Worm (Caenorhabditis elegans): Measurements from ENCODE around the gene C54F6.6.

Gene C54F6.6

DNA sequence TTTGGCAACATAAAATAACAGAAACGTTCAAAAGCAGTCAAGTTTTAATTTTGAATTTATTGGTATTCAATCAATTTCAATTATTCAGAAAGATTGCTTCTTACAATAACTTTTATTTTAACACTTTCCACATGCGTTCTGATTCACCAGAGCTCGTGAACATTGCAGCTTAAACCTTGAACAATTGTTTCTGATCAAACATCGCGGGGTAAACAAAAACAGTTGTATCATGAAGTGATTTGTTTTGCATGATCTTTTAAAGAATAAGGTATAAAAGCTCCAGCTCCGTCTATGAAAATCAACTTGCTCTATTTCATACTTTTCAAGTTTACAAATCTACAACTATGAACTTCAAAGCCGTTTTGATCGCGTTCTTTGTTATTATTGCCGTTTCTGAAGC, at the start of gene C54F6.6:
Gene C54F6.6 (plus strand): TSS at position 301 of the 400 bp plus-strand sequence.
- no peak for TF ChIP-seq nhr-76 (tag; optimal IDR thresholded peaks at IDR 0.05)
- TF ChIP-seq unc-62 (GFP tag; optimal IDR thresholded peaks at IDR 0.05): no peak
- no peak for TF ChIP-seq ceh-82 (tag; optimal IDR thresholded peaks at IDR 0.05)
- no peak for TF ChIP-seq aly-2 (tag; optimal IDR thresholded peaks at IDR 0.05)
- no peak for TF ChIP-seq nhr-77 (tag; optimal IDR thresholded peaks at IDR 0.05)
- no peak for TF ChIP-seq snpc-4 (tag; optimal IDR thresholded peaks at IDR 0.05)
- TF ChIP-seq ceh-9 (tag; optimal IDR thresholded peaks at IDR 0.05): no peak
- no peak for TF ChIP-seq nhr-25 (tag; optimal IDR thresholded peaks at IDR 0.05)
- TF ChIP-seq eor-1 (tag; optimal IDR thresholded peaks at IDR 0.05): no peak
- no peak for TF ChIP-seq ztf-11 (tag; optimal IDR thresholded peaks at IDR 0.05)
- TF ChIP-seq nhr-43 (tag; optimal IDR thresholded peaks at IDR 0.05; ENCODE audit: poor library complexity, severe bottlenecking): no peak
- TF ChIP-seq elt-1 (tag; optimal IDR thresholded peaks at IDR 0.05): no peak

DNA sequence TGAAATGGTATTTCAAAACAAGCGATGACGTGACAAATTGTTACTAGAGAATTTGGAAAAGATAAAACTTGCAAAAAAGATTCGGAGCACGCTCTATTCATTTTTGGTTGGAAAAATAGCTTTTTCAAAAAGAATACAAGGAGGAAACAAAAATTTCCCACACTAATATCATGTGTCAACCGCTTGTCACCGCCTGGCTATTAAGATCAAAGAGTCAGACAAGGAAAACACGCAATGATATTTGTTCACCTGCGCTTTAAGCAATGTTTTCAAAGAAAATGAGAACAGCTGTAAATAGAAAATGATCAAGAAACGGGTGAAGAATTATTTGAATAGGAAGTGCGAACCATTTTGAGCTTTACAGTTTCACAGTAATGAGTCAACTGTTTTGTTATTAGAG, 46.7 kb upstream of the C54F6.6 start, which contains the start of gene srh-125:
Gene srh-125 (minus strand): TSS at position 101 of the 400 bp plus-strand sequence.
- TF ChIP-seq snpc-4 (tag; optimal IDR thresholded peaks at IDR 0.05): no peak
- no peak for TF ChIP-seq jun-1 (tag; optimal IDR thresholded peaks at IDR 0.05)
- no peak for TF ChIP-seq pha-4 (tag; optimal IDR thresholded peaks at IDR 0.05)
- no peak for TF ChIP-seq elt-2 (tag; optimal IDR thresholded peaks at IDR 0.05)
- TF ChIP-seq elt-1 (tag; optimal IDR thresholded peaks at IDR 0.05): no peak
- TF ChIP-seq fkh-2 (tag; optimal IDR thresholded peaks at IDR 0.05): no peak
- TF ChIP-seq ama-1 (optimal IDR thresholded peaks at IDR 0.05): no peak

DNA sequence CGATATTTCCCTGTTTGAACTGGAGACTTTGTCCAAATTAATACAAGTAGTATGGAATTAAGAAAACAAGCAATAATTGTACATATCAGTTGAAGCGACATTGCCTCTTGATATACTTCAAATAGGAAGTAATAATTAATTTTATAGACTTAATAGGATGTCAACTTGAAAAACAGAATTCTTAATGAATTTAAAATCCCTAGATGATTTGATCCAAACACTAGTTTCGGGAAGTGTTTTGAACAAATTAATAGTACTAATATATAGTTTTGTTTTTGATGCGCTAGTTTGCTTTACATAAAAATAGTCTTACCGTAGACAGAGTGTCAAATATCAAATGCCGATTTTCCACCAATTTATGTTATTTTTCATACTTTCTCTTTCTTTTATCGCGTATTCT, 45.1 kb upstream of the C54F6.6 start, which contains the start of gene str-190:
Gene str-190 (minus strand): TSS at position 101 of the 400 bp plus-strand sequence.
- no peak for TF ChIP-seq eor-1 (tag; optimal IDR thresholded peaks at IDR 0.05)
- no peak for TF ChIP-seq nhr-23 (tag; optimal IDR thresholded peaks at IDR 0.05)
- TF ChIP-seq hmg-11 (tag; optimal IDR thresholded peaks at IDR 0.05): no peak

DNA sequence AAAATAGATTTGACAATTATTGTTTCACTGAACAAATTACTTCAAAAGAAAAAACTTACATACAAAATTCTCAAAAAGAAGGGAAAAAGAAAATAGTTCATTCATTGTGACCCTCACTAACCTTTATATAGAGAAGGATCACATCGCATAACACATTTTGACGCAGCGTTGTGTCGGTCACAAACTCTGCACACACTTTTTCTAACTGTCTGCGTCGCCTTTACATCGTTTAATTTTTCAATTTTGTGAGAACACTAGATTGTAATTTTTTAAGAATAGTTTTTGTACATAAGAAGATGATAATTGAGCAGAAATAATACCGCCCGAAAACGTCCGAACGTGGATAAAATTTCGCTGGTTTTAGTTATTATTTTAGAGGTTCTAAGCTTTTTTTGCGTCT, 42.5 kb upstream of the C54F6.6 start, which contains the start of gene C18B10.6:
Gene C18B10.6 (minus strand): TSS at position 101 of the 400 bp plus-strand sequence.
- no peak for TF ChIP-seq hmg-11 (tag; optimal IDR thresholded peaks at IDR 0.05)
- TF ChIP-seq egl-27 (tag; optimal IDR thresholded peaks at IDR 0.05): no peak
- no peak for TF ChIP-seq mdl-1 (tag; optimal IDR thresholded peaks at IDR 0.05)
- no peak for TF ChIP-seq aly-2 (tag; optimal IDR thresholded peaks at IDR 0.05)
- no peak for TF ChIP-seq nhr-77 (tag; optimal IDR thresholded peaks at IDR 0.05)
- TF ChIP-seq nhr-23 (tag; optimal IDR thresholded peaks at IDR 0.05): no peak
- no peak for TF ChIP-seq mml-1 (tag; optimal IDR thresholded peaks at IDR 0.05)
- no peak for TF ChIP-seq nhr-76 (tag; optimal IDR thresholded peaks at IDR 0.05)
- no peak for TF ChIP-seq R02D3.7 (tag; optimal IDR thresholded peaks at IDR 0.05)
- no peak for TF ChIP-seq lin-15B (tag; optimal IDR thresholded peaks at IDR 0.05)
- TF ChIP-seq jun-1 (tag; optimal IDR thresholded peaks at IDR 0.05): no peak
- TF ChIP-seq fkh-2 (tag; optimal IDR thresholded peaks at IDR 0.05): no peak
- TF ChIP-seq ceh-9 (tag; optimal IDR thresholded peaks at IDR 0.05): no peak

DNA sequence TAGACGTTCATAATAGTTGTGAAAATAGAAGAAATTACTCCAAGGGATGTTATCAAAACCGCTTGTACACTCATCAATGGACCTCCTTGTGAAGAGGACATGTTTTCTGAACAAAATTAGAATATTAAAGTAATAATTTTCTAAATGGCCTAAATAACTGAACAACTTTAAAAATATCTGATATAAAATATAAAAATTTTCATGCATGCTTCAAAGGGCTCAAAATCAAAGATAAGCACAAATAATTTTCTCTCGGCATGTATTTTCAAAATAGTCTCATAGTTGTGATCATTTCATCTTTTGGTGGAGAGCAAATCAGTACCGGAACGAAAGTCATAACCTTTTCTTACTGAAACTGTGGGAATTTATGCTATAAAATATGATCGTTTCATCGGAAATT, 38.5 kb upstream of the C54F6.6 start, which contains the start of gene srbc-8:
Gene srbc-8 (minus strand): TSS at position 101 of the 400 bp plus-strand sequence.
- no peak for TF ChIP-seq mml-1 (tag; optimal IDR thresholded peaks at IDR 0.05)
- no peak for TF ChIP-seq ztf-11 (tag; optimal IDR thresholded peaks at IDR 0.05)
- no peak for TF ChIP-seq tbx-2 (tag; optimal IDR thresholded peaks at IDR 0.05)
- no peak for TF ChIP-seq lin-15B (tag; optimal IDR thresholded peaks at IDR 0.05)
- no peak for TF ChIP-seq skn-1 (tag; optimal IDR thresholded peaks at IDR 0.05)
- no peak for TF ChIP-seq pqm-1 (tag; optimal IDR thresholded peaks at IDR 0.05)
- TF ChIP-seq nhr-77 (tag; optimal IDR thresholded peaks at IDR 0.05): no peak
- TF ChIP-seq nhr-23 (tag; optimal IDR thresholded peaks at IDR 0.05): no peak
- no peak for TF ChIP-seq fkh-2 (tag; optimal IDR thresholded peaks at IDR 0.05)
- no peak for TF ChIP-seq lsy-12 (tag; optimal IDR thresholded peaks at IDR 0.05)

DNA sequence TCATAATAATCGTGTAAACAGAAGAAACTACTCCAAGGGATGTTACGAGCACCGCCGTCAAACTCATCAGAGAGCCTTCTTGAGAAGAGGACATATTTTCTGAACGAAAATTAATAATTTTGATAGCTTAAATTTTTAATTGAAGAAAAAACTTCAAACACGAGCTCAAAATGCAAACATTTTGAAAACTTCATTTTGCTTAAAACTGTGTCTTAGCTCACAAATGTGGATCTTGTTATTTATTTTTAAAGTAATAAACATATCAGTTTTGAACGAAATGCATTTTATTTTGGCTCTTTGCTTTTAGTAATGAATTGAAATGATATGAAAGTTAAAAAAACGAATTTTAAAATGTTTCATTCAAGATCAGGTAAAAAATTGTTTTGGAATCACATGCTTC, 36.0 kb upstream of the C54F6.6 start, which contains the start of gene srbc-7:
Gene srbc-7 (minus strand): TSS at position 101 of the 400 bp plus-strand sequence.
- TF ChIP-seq ceh-28 (tag; optimal IDR thresholded peaks at IDR 0.05) (no peak), nhr-23 (tag; optimal IDR thresholded peaks at IDR 0.05) (no peak), R02D3.7 (tag; optimal IDR thresholded peaks at IDR 0.05) (no peak), hmg-11 (tag; optimal IDR thresholded peaks at IDR 0.05) (no peak), pha-4 (tag; optimal IDR thresholded peaks at IDR 0.05) (no peak), tbx-2 (tag; optimal IDR thresholded peaks at IDR 0.05) (no peak), ztf-4 (tag; optimal IDR thresholded peaks at IDR 0.05) (no peak), ama-1 (optimal IDR thresholded peaks at IDR 0.05) (no peak), elt-3 (tag; optimal IDR thresholded peaks at IDR 0.05) (no peak), elt-1 (tag; optimal IDR thresholded peaks at IDR 0.05) (no peak)

All from whole organism, L3 larva.